Fruit fly (Drosophila melanogaster): ENCODE results near the gene Timp.
A peak's percentile ranks its signal among the peaks of the same experiment; 100 is the strongest.

Gene Timp

dm6 chr3R:10190084-10190782 lies 22.6 kb downstream of the Timp start, which contains the start of gene Syn (continued):
- TF ChIP-seq bigmax (GFP tag; optimal IDR thresholded peaks at IDR 0.05) (no peak), CG17385 (GFP tag; optimal IDR thresholded peaks at IDR 0.05) (no peak), CG30403 (GFP tag; optimal IDR thresholded peaks at IDR 0.05) (peak; percentile 26), CG9727 (GFP tag; optimal IDR thresholded peaks at IDR 0.05) (peak; percentile 35), CG34376 (GFP tag; optimal IDR thresholded peaks at IDR 0.05) (no peak), Hmr (GFP tag; optimal IDR thresholded peaks at IDR 0.05) (peak; percentile 8), CG6813 (GFP tag; optimal IDR thresholded peaks at IDR 0.05) (no peak), hb (GFP tag; IDR thresholded peaks at IDR 0.05; ENCODE audit: partially characterized antibody) (no peak), cad (GFP tag; optimal IDR thresholded peaks at IDR 0.05) (no peak), CG10147 (GFP tag; optimal IDR thresholded peaks at IDR 0.05) (peak; percentile 1), CG14965 (GFP tag; optimal IDR thresholded peaks at IDR 0.05; ENCODE audit: borderline replicate concordance) (no peak), row (GFP tag; IDR thresholded peaks at IDR 0.05) (peak; percentile 63), gem (tag; optimal IDR thresholded peaks at IDR 0.05) (peak; percentile 57), lab (GFP tag; optimal IDR thresholded peaks at IDR 0.05) (peak; percentile 28)

dm6 chr3R:10189520-10189919 lies 23.3 kb downstream of the Timp start, which contains the start of gene CG12814:
TSS of gene CG12814 (minus strand) at chr3R:10189603.
- TF ChIP-seq bsh (GFP tag; optimal IDR thresholded peaks at IDR 0.05) (peak in 1 of 2 experiments; percentile 72), CG14050 (GFP tag; IDR thresholded peaks at IDR 0.05) (no peak), Bgb (GFP tag; IDR thresholded peaks at IDR 0.05; ENCODE audit: partially characterized antibody) (peak; percentile 18; the same call in 1 of the 2 replicates), oc (tag; optimal IDR thresholded peaks at IDR 0.05) (peak; percentile 14), CG18764 (GFP tag; optimal IDR thresholded peaks at IDR 0.05) (no peak), kni (GFP tag; optimal IDR thresholded peaks at IDR 0.05) (peak; percentile 41), Spps (tag; optimal IDR thresholded peaks at IDR 0.05) (no peak), Awh (GFP tag; IDR thresholded peaks at IDR 0.05) (no peak), CG12659 (GFP tag; optimal IDR thresholded peaks at IDR 0.05) (peak; percentile 0), Trl (optimal IDR thresholded peaks at IDR 0.05) (peak; percentile 55 to 78), Trl (GFP tag; optimal IDR thresholded peaks at IDR 0.05) (peak; percentile 20), CG30403 (GFP tag; optimal IDR thresholded peaks at IDR 0.05) (no peak), vvl (GFP tag; IDR thresholded peaks at IDR 0.05) (peak; percentile 11; the same call in 1 of the 2 replicates), CG3163 (GFP tag; optimal IDR thresholded peaks at IDR 0.05) (peak; percentile 86), Jarid2 (GFP tag; optimal IDR thresholded peaks at IDR 0.05) (peak; percentile 73), CG13287 (GFP tag; IDR thresholded peaks at IDR 0.05; ENCODE audit: partially characterized antibody) (peak; percentile 39; the same call in 1 of the 2 replicates), Lhr (GFP tag; optimal IDR thresholded peaks at IDR 0.05) (peak; percentile 2), sug (tag; optimal IDR thresholded peaks at IDR 0.05) (no peak), stwl (tag; optimal IDR thresholded peaks at IDR 0.05) (peak; percentile 8), Drgx (GFP tag; IDR thresholded peaks at IDR 0.05) (peak; percentile 62), CG13624 (GFP tag; optimal IDR thresholded peaks at IDR 0.05) (peak; percentile 7), tx (GFP tag; optimal IDR thresholded peaks at IDR 0.05) (no peak), sens (GFP tag) (peak; percentile 14), stc (GFP tag; IDR thresholded peaks at IDR 0.05) (no peak), pzg (GFP tag; optimal IDR thresholded peaks at IDR 0.05) (peak; percentile 21), ATbp (GFP tag; optimal IDR thresholded peaks at IDR 0.05) (no peak), E2f2 (GFP tag; IDR thresholded peaks at IDR 0.05) (peak; percentile 87), CG34224 (GFP tag; IDR thresholded peaks at IDR 0.05; ENCODE audit: partially characterized antibody) (peak; percentile 33; the same call in 1 of the 3 replicates), CG34376 (GFP tag; optimal IDR thresholded peaks at IDR 0.05) (peak; percentile 4), odd (GFP tag; optimal IDR thresholded peaks at IDR 0.05) (no peak), sqz (GFP tag; optimal IDR thresholded peaks at IDR 0.05) (peak; percentile 20), amos (GFP tag; IDR thresholded peaks at IDR 0.05; ENCODE audit: partially characterized antibody) (peak; percentile 35; the same call in 1 of the 2 replicates), abd-A (tag; optimal IDR thresholded peaks at IDR 0.05) (peak; percentile 61), HHEX (GFP tag; optimal IDR thresholded peaks at IDR 0.05) (no peak), Six4 (GFP tag; optimal IDR thresholded peaks at IDR 0.05) (no peak)
